Worm (Caenorhabditis elegans) whole organism, L4 larva: ENCODE data around the gene K02E7.11.

ENCODE experiments used
- ces-1 ChIP-seq: fragments of 150-350 bp; sonication (generic microtip); optimal IDR thresholded peaks from 4 replicates; lab custom pipeline; 2014; ENCODE audit warnings: missing biosample characterization, missing genetic modification reagents, missing genetic modification characterization
- daf-12 ChIP-seq: fragments of 150-350 bp; optimal IDR thresholded peaks from 2 replicates; lab custom pipeline; 2014; ENCODE audit warnings: missing biosample characterization, missing genetic modification reagents, missing genetic modification characterization
- fkh-10 ChIP-seq: fragments of 150-350 bp; optimal IDR thresholded peaks from 2 replicates; lab custom pipeline; 2014; ENCODE audit warnings: missing biosample characterization, missing genetic modification reagents, missing genetic modification characterization
- jun-1 ChIP-seq: fragments of 150-350 bp; optimal IDR thresholded peaks from 2 replicates; lab custom pipeline; 2014; ENCODE audit warnings: missing biosample characterization, missing genetic modification reagents, missing genetic modification characterization
- lin-38 ChIP-seq: fragments of 200-800 bp; sonication (Bioruptor generic); IDR thresholded peaks from 2 replicates; pipeline ENCODE4 v1.3.6; 2022; ENCODE audit warnings: missing genetic modification reagents, missing genetic modification characterization, missing compliant biosample characterization
- madf-5 ChIP-seq, 2 experiments: fragments of 200-800 bp; sonication (Bioruptor generic); IDR thresholded peaks; 2 replicates each; pipeline ENCODE4 v1.3.6; 2022; ENCODE audit warnings: missing compliant biosample characterization in 2 of 2, missing genetic modification characterization in 2 of 2
- nhr-28 ChIP-seq: fragments of 150-350 bp; optimal IDR thresholded peaks from 2 replicates; lab custom pipeline; 2014; ENCODE audit warnings: missing biosample characterization, missing genetic modification characterization
- tag-97 ChIP-seq: fragments of 200-800 bp; sonication (Bioruptor generic); IDR thresholded peaks from 2 replicates; pipeline ENCODE4 v1.3.6; 2022; ENCODE audit warnings: missing genetic modification characterization, missing compliant biosample characterization
- ztf-11 ChIP-seq: fragments of 150-350 bp; optimal IDR thresholded peaks from 2 replicates; lab custom pipeline; 2014; ENCODE audit warnings: missing biosample characterization, missing genetic modification characterization

DNA sequence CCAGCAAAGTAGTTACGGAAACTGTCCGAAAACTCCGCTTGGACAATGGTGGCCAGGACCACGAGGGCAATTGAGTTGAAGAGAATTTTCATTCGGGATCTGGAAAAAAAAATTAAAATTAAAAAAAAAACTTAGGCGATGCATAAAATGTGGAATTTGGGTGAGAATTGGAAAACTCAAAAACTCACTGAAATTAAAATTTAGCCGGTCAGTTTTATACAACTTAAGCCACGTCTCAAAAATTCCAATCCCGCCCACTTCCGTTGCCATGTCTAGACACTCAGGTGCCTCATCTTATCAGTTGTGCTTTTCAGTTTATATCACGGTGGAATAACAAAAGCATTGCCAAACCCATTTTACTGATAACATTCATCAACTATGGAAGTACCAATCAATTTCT lies 35.6 kb upstream of the K02E7.11 start, which contains the start of gene lips-11:
- TF ChIP-seq jun-1 (tag; lab: Kevin White, UChicago) (no peak), lin-38 (GFP tag; lab: Robert Waterston, UW) (no peak), fkh-10 (GFP tag; lab: Kevin White, UChicago) (no peak), tag-97 (GFP tag; lab: Robert Waterston, UW) (no peak), madf-5 (GFP tag; IDR thresholded peaks at IDR 0.05; lab: Robert Waterston, UW) (no peak), daf-12 (no peak), ztf-11 (tag; lab: Kevin White, UChicago) (no peak), nhr-28 (tag; lab: Kevin White, UChicago) (no peak), ces-1 (GFP tag; lab: Kevin White, UChicago) (no peak)
